Worm (Caenorhabditis elegans): ENCODE results near the gene H17B01.2.

DNA sequence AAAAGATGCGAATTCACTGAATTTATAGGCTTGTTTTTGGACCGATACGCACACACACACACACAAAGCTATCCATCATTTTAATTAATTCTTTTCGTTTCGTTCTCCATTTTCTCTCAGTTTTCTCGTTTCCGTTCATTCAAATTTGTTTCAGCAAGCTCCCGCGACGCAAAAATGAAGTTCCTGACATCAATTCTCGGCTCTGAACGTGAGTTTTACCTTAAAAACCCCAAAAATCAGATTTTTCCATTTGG lies 32.1 kb upstream of the H17B01.2 start, which contains the start of gene Y51H7C.3:
- TF ChIP-seq zag-1 (tag; optimal IDR thresholded peaks at IDR 0.05) (no peak), fkh-10 (GFP tag; optimal IDR thresholded peaks at IDR 0.05) (no peak), duxl-1 (tag; optimal IDR thresholded peaks at IDR 0.05; ENCODE audit: poor library complexity) (no peak), lsy-2 (tag; optimal IDR thresholded peaks at IDR 0.05) (no peak), mdt-29 (GFP tag; IDR thresholded peaks at IDR 0.05) (no peak), ama-1 (optimal IDR thresholded peaks at IDR 0.05) (no peak)

Measured in whole organism, L4 larva.